Worm (Caenorhabditis elegans): ENCODE measurements around the gene K02E11.4.

- TF ChIP-seq dve-1 (tag; optimal IDR thresholded peaks at IDR 0.05) (no peak), fkh-6 (tag; optimal IDR thresholded peaks at IDR 0.05) (no peak), elt-2 (tag; optimal IDR thresholded peaks at IDR 0.05) (no peak), nhr-11 (tag; optimal IDR thresholded peaks at IDR 0.05) (no peak), ceh-18 (tag; optimal IDR thresholded peaks at IDR 0.05) (no peak), ama-1 (optimal IDR thresholded peaks at IDR 0.05) (no peak), pha-4 (tag; optimal IDR thresholded peaks at IDR 0.05) (no peak)
These were observed 37.2 kb downstream of the K02E11.4 start, which contains the start of gene str-230 for ce11 chrV:14210743-14211142.
